Fruit fly (Drosophila melanogaster) whole organism, embryonic: ENCODE results near the gene MED14.

ENCODE experiments used
- Bdp1 ChIP-seq: fragments of 200-800 bp; sonication (Bioruptor generic); optimal IDR thresholded peaks from 3 replicates; lab custom pipeline; 2016; ENCODE audit warnings: missing biosample characterization, missing genetic modification characterization
- C15 ChIP-seq: fragments of 200-800 bp; sonication (Bioruptor generic); IDR thresholded peaks from 3 replicates; pipeline ENCODE4 v1.3.6; 2022; ENCODE audit warnings: missing biosample characterization, missing genetic modification characterization
- CG10267 ChIP-seq: fragments of 200-800 bp; sonication (Bioruptor generic); optimal IDR thresholded peaks from 2 replicates; lab custom pipeline; 2018; ENCODE audit warnings: missing biosample characterization, mild to moderate bottlenecking, missing genetic modification characterization, moderate library complexity
- CG12155 ChIP-seq: fragments of 200-800 bp; sonication (Bioruptor generic); optimal IDR thresholded peaks from 3 replicates; lab custom pipeline; 2016; ENCODE audit warnings: missing biosample characterization, missing genetic modification characterization
- CG12391 ChIP-seq: fragments of 200-800 bp; sonication (Bioruptor generic); optimal IDR thresholded peaks from 3 replicates; lab custom pipeline; 2018; ENCODE audit warnings: missing biosample characterization, mild to moderate bottlenecking, missing genetic modification characterization, moderate library complexity
- CG12744 ChIP-seq: fragments of 200-800 bp; sonication (Bioruptor generic); optimal IDR thresholded peaks from 2 replicates; lab custom pipeline; 2016; ENCODE audit warnings: missing biosample characterization, missing genetic modification characterization
- CG13123 ChIP-seq: fragments of 200-800 bp; sonication (Bioruptor generic); optimal IDR thresholded peaks from 2 replicates; lab custom pipeline; 2016; ENCODE audit warnings: missing biosample characterization, missing genetic modification characterization
- CG15073 ChIP-seq: fragments of 200-800 bp; sonication (Bioruptor generic); optimal IDR thresholded peaks from 2 replicates; lab custom pipeline; 2016; ENCODE audit warnings: missing biosample characterization, missing genetic modification characterization
- CG15514 ChIP-seq: fragments of 200-800 bp; sonication (Bioruptor generic); optimal IDR thresholded peaks from 3 replicates; lab custom pipeline; 2017; ENCODE audit warnings: missing biosample characterization, missing genetic modification characterization, mild to moderate bottlenecking, moderate library complexity, missing genetic modification reagents
- CG1603 ChIP-seq: fragments of 200-800 bp; sonication (Bioruptor generic); optimal IDR thresholded peaks from 2 replicates; lab custom pipeline; 2019; ENCODE audit warnings: missing biosample characterization, mild to moderate bottlenecking, missing genetic modification characterization, moderate library complexity
- CG17359 ChIP-seq: fragments of 200-800 bp; sonication (Bioruptor generic); optimal IDR thresholded peaks from 3 replicates; lab custom pipeline; 2018; ENCODE audit warnings: missing biosample characterization, mild to moderate bottlenecking, missing genetic modification characterization, moderate library complexity
- CG17568 ChIP-seq: fragments of 200-800 bp; sonication (Bioruptor generic); optimal IDR thresholded peaks from 2 replicates; lab custom pipeline; 2018; ENCODE audit warnings: missing biosample characterization, mild to moderate bottlenecking, missing genetic modification characterization, moderate library complexity
- CG18476 ChIP-seq: fragments of 200-800 bp; sonication (Bioruptor generic); optimal IDR thresholded peaks from 2 replicates; lab custom pipeline; 2016; ENCODE audit warnings: missing biosample characterization, mild to moderate bottlenecking, missing genetic modification characterization
- CG2678 ChIP-seq: fragments of 200-800 bp; sonication (Bioruptor generic); optimal IDR thresholded peaks from 3 replicates; lab custom pipeline; 2019; ENCODE audit warnings: missing biosample characterization, mild to moderate bottlenecking, missing genetic modification characterization, moderate library complexity
- CG3163 ChIP-seq: fragments of 200-800 bp; sonication (Bioruptor generic); optimal IDR thresholded peaks from 3 replicates; lab custom pipeline; 2016; ENCODE audit warnings: missing biosample characterization, missing genetic modification characterization
- CG43689 ChIP-seq: fragments of 200-800 bp; sonication (Bioruptor generic); IDR thresholded peaks from 2 replicates; pipeline ENCODE4 v1.3.6; 2022; ENCODE audit warnings: missing biosample characterization, missing genetic modification characterization
- CG6683 ChIP-seq: fragments of 200-800 bp; sonication (Bioruptor generic); optimal IDR thresholded peaks from 2 replicates; lab custom pipeline; 2017; ENCODE audit warnings: missing biosample characterization, mild to moderate bottlenecking, missing genetic modification characterization, missing genetic modification reagents
- D ChIP-seq, 2 experiments: fragments of 200-800 bp in 1 of 2; fragments of >200 bp in 1 of 2; sonication (Bioruptor generic) in 1 of 2; optimal IDR thresholded peaks; 2 replicates in 1 of 2; 3 replicates in 1 of 2; lab custom pipeline; 2017; ENCODE audit warnings: mild to moderate bottlenecking in 1 of 2, missing biosample characterization in 1 of 2, missing genetic modification characterization in 1 of 2, missing genetic modification reagents in 1 of 2
- Dad ChIP-seq: fragments of 200-800 bp; sonication (Bioruptor generic); optimal IDR thresholded peaks from 3 replicates; lab custom pipeline; 2016; ENCODE audit warnings: missing biosample characterization, missing genetic modification characterization
- Drgx ChIP-seq: fragments of 200-800 bp; sonication (Bioruptor generic); IDR thresholded peaks from 2 replicates; pipeline ENCODE4 v1.3.6; 2022; ENCODE audit warnings: missing biosample characterization, missing genetic modification characterization
- Fer2 ChIP-seq: fragments of 200-800 bp; sonication (Bioruptor generic); optimal IDR thresholded peaks from 2 replicates; lab custom pipeline; 2018; ENCODE audit warnings: missing biosample characterization, mild to moderate bottlenecking, missing genetic modification characterization, moderate library complexity
- H15 ChIP-seq: fragments of 200-800 bp; sonication (Bioruptor generic); IDR thresholded peaks from 3 replicates; pipeline ENCODE4 v1.3.6; 2022; ENCODE audit warnings: missing biosample characterization, missing genetic modification characterization
- HLH4C ChIP-seq: fragments of 200-800 bp; sonication (Bioruptor generic); IDR thresholded peaks from 3 replicates; pipeline ENCODE4 v1.3.6; 2022; ENCODE audit warnings: missing biosample characterization, missing genetic modification characterization; ENCODE audit not compliant: partially characterized antibody
- HLHmδ ChIP-seq: fragments of 200-800 bp; sonication (Bioruptor generic); optimal IDR thresholded peaks from 2 replicates; lab custom pipeline; 2018; ENCODE audit warnings: missing biosample characterization, mild to moderate bottlenecking, missing genetic modification characterization, moderate library complexity
- Hr51 ChIP-seq, 2 experiments: fragments of 200-800 bp; sonication (Bioruptor generic); optimal IDR thresholded peaks; 2 replicates in 1 of 2; 3 replicates in 1 of 2; lab custom pipeline; 2016 to 2018; ENCODE audit warnings: missing biosample characterization in 2 of 2, missing genetic modification characterization in 2 of 2, mild to moderate bottlenecking in 1 of 2, moderate library complexity in 1 of 2
- Lpt ChIP-seq: fragments of >200 bp; optimal IDR thresholded peaks from 2 replicates; lab custom pipeline; 2018; ENCODE audit warnings: missing biosample characterization, missing genetic modification characterization
- NC2β ChIP-seq: fragments of 200-800 bp; sonication (Bioruptor generic); optimal IDR thresholded peaks from 2 replicates; lab custom pipeline; 2016; ENCODE audit warnings: missing biosample characterization, missing genetic modification characterization
- Nf-YB ChIP-seq: fragments of 200-800 bp; sonication (Bioruptor generic); optimal IDR thresholded peaks from 3 replicates; lab custom pipeline; 2019; ENCODE audit warnings: missing biosample characterization, mild to moderate bottlenecking, missing genetic modification characterization, moderate library complexity
- cad ChIP-seq: fragments of >200 bp; optimal IDR thresholded peaks from 2 replicates; lab custom pipeline; 2017; ENCODE audit warnings: missing biosample characterization, missing genetic modification characterization
- chif ChIP-seq, 2 experiments: fragments of 200-800 bp; sonication (Bioruptor generic); optimal IDR thresholded peaks; 3 replicates each; lab custom pipeline; 2016; ENCODE audit warnings: missing biosample characterization in 2 of 2, missing genetic modification characterization in 2 of 2
- corto ChIP-seq: fragments of 200-800 bp; sonication (Bioruptor generic); optimal IDR thresholded peaks from 2 replicates; lab custom pipeline; 2016; ENCODE audit warnings: missing biosample characterization, mild to moderate bottlenecking, missing genetic modification characterization, moderate library complexity
- dmrt99B ChIP-seq: fragments of 200-800 bp; sonication (Bioruptor generic); optimal IDR thresholded peaks from 2 replicates; lab custom pipeline; 2018; ENCODE audit warnings: missing biosample characterization, mild to moderate bottlenecking, missing genetic modification characterization, moderate library complexity
- fru ChIP-seq: fragments of >200 bp; optimal IDR thresholded peaks from 2 replicates; lab custom pipeline; 2017
- gcm2 ChIP-seq: fragments of 200-800 bp; sonication (Bioruptor generic); optimal IDR thresholded peaks from 2 replicates; lab custom pipeline; 2016; ENCODE audit warnings: missing biosample characterization, missing genetic modification characterization
- hkb ChIP-seq, 2 experiments: fragments of 200-800 bp in 1 of 2; fragments of >200 bp in 1 of 2; sonication (Bioruptor generic) in 1 of 2; IDR thresholded peaks in 1 of 2; optimal IDR thresholded peaks in 1 of 2; 2 replicates each; pipeline versions ENCODE4 v1.3.6 to Lab custom; 2017 to 2022; ENCODE audit warnings: missing biosample characterization in 1 of 2, missing genetic modification characterization in 1 of 2
- jumu ChIP-seq: fragments of 200-800 bp; sonication (Bioruptor generic); optimal IDR thresholded peaks from 3 replicates; lab custom pipeline; 2016; ENCODE audit warnings: missing biosample characterization, missing genetic modification characterization
- nerfin-2 ChIP-seq: fragments of 200-800 bp; sonication (Bioruptor generic); IDR thresholded peaks from 2 replicates; pipeline ENCODE4 v1.3.6; 2022; ENCODE audit warnings: missing biosample characterization, missing genetic modification characterization; ENCODE audit not compliant: partially characterized antibody
- nmo ChIP-seq: fragments of 200-800 bp; sonication (Bioruptor generic); optimal IDR thresholded peaks from 2 replicates; lab custom pipeline; 2018; ENCODE audit warnings: missing biosample characterization, mild to moderate bottlenecking, missing genetic modification characterization, moderate library complexity
- onecut ChIP-seq: fragments of 200-800 bp; sonication (Bioruptor generic); IDR thresholded peaks from 2 replicates; pipeline ENCODE4 v1.3.6; 2022; ENCODE audit warnings: missing biosample characterization, missing genetic modification characterization
- pho ChIP-seq: fragments of 200-800 bp; sonication (Bioruptor generic); optimal IDR thresholded peaks from 2 replicates; lab custom pipeline; 2016; ENCODE audit warnings: missing biosample characterization, missing genetic modification characterization
- repo ChIP-seq: fragments of 200-800 bp; sonication (Bioruptor generic); optimal IDR thresholded peaks from 2 replicates; lab custom pipeline; 2016; ENCODE audit warnings: missing biosample characterization, missing genetic modification characterization
- rib ChIP-seq: fragments of 200-800 bp; sonication (Bioruptor generic); IDR thresholded peaks from 2 replicates; pipeline ENCODE4 v1.3.6; 2022; ENCODE audit warnings: missing biosample characterization, missing genetic modification characterization
- row ChIP-seq: fragments of 200-800 bp; sonication (Bioruptor generic); IDR thresholded peaks from 3 replicates; pipeline ENCODE4 v1.3.6; 2022; ENCODE audit warnings: missing biosample characterization, missing genetic modification characterization
- schlank ChIP-seq: fragments of 200-800 bp; sonication (Bioruptor generic); optimal IDR thresholded peaks from 2 replicates; lab custom pipeline; 2018; ENCODE audit warnings: missing biosample characterization, mild to moderate bottlenecking, missing genetic modification characterization
- sens-2 ChIP-seq: fragments of 200-800 bp; sonication (Bioruptor generic); IDR thresholded peaks from 2 replicates; pipeline ENCODE4 v1.3.6; 2022; ENCODE audit warnings: missing biosample characterization, missing genetic modification characterization
- sim ChIP-seq: fragments of 200-800 bp; sonication (Bioruptor generic); IDR thresholded peaks from 2 replicates; pipeline ENCODE4 v1.3.6; 2022; ENCODE audit warnings: missing biosample characterization, missing genetic modification characterization
- tna ChIP-seq: fragments of 200-800 bp; sonication (Bioruptor generic); IDR thresholded peaks from 2 replicates; pipeline ENCODE4 v1.3.6; 2022; ENCODE audit warnings: missing biosample characterization, missing genetic modification characterization; ENCODE audit not compliant: partially characterized antibody
- unc-4 ChIP-seq: fragments of 200-800 bp; sonication (Bioruptor generic); IDR thresholded peaks from 2 replicates; pipeline ENCODE4 v1.3.6; 2022; ENCODE audit warnings: missing biosample characterization, missing genetic modification characterization; ENCODE audit not compliant: partially characterized antibody

MED14 gene

dm6 chr3L:615425-616046 is 22.5 kb downstream of the MED14 start (continued):
- TF ChIP-seq Bdp1 (GFP tag; lab: Kevin White, UChicago) (peak; percentile 73), repo (peak; percentile 72), NC2β (GFP tag; lab: Kevin White, UChicago) (peak; percentile 87), rib (no peak), CG15514 (peak; percentile 50), CG17568 (GFP tag; lab: Kevin White, UChicago) (peak; percentile 72), CG2678 (tag; lab: Kevin White, UChicago) (peak; percentile 92), Lpt (GFP tag; lab: Kevin White, UChicago) (no peak), C15 (GFP tag; lab: Robert Waterston, UW) (0 out of 3 replicates have a peak, but pooled peaks have one; percentile 11), Dad (GFP tag; lab: Kevin White, UChicago) (peak; percentile 81), unc-4 (no peak), corto (GFP tag; lab: Kevin White, UChicago) (no peak), row (GFP tag; lab: Robert Waterston, UW) (peak; percentile 94), gcm2 (peak; percentile 50), HLH4C (no peak), CG17359 (tag; lab: Kevin White, UChicago) (peak; percentile 94), CG13123 (GFP tag; lab: Kevin White, UChicago) (peak; percentile 79), Fer2 (tag; lab: Kevin White, UChicago) (peak; percentile 32), CG6683 (GFP tag; lab: Kevin White, UChicago) (peak; percentile 52), CG3163 (peak; percentile 69), H15 (peak; percentile 91), pho (GFP tag; lab: Kevin White, UChicago) (peak; percentile 69), Nf-YB (GFP tag; lab: Kevin White, UChicago) (peak; percentile 68), chif (GFP tag; optimal IDR thresholded peaks at IDR 0.05; lab: Kevin White, UChicago) (peak; percentile 89 to 91), onecut (GFP tag; lab: Robert Waterston, UW) (peak; percentile 68), CG12155 (GFP tag; lab: Kevin White, UChicago) (peak; percentile 77), tna (GFP tag; lab: Robert Waterston, UW) (no peak), nmo (GFP tag; lab: Kevin White, UChicago) (peak; percentile 92), sens-2 (peak; percentile 81), nerfin-2 (no peak), jumu (GFP tag; lab: Kevin White, UChicago) (peak; percentile 85), CG43689 (peak; percentile 82), HLHmδ (GFP tag; lab: Kevin White, UChicago) (no peak), CG10267 (tag; lab: Kevin White, UChicago) (peak; percentile 79), schlank (tag; lab: Kevin White, UChicago) (no peak), CG18476 (peak; percentile 87), D (optimal IDR thresholded peaks at IDR 0.05; lab: Kevin White, UChicago) (no peak), D (GFP tag; optimal IDR thresholded peaks at IDR 0.05; lab: Kevin White, UChicago) (peak; percentile 82), cad (GFP tag; lab: Kevin White, UChicago) (no peak), dmrt99B (tag; lab: Kevin White, UChicago) (peak; percentile 95), CG12391 (tag; lab: Kevin White, UChicago) (peak; percentile 93), CG15073 (GFP tag; lab: Kevin White, UChicago) (no peak), Drgx (GFP tag; lab: Robert Waterston, UW) (peak; percentile 81), CG1603 (peak; percentile 55), sim (GFP tag; lab: Robert Waterston, UW) (peak; percentile 87), Hr51 (GFP tag; optimal IDR thresholded peaks at IDR 0.05; lab: Kevin White, UChicago) (peak; percentile 40 to 95), fru (no peak), hkb (optimal IDR thresholded peaks at IDR 0.05; lab: Kevin White, UChicago) (no peak), hkb (GFP tag; IDR thresholded peaks at IDR 0.05; lab: Robert Waterston, UW) (peak; percentile 92), CG12744 (GFP tag; lab: Kevin White, UChicago) (peak; percentile 66)
